Fruit fly (Drosophila melanogaster) whole organism, embryonic: Measurements from ENCODE around the gene mRpL13.
A peak's percentile ranks its signal among the peaks of the same experiment; 100 is the strongest.

ENCODE experiments used
- Abd-B ChIP-seq: fragments of 200-800 bp; sonication (Bioruptor generic); optimal IDR thresholded peaks from 2 replicates; lab custom pipeline; 2018; ENCODE audit warnings: missing biosample characterization, mild to moderate bottlenecking, missing genetic modification characterization, moderate library complexity
- Adf1 ChIP-seq: fragments of 200-800 bp; sonication (Bioruptor generic); IDR thresholded peaks from 2 replicates; pipeline ENCODE4 v1.3.6; 2022; ENCODE audit warnings: missing biosample characterization, missing genetic modification characterization
- CG10267 ChIP-seq: fragments of 200-800 bp; sonication (Bioruptor generic); optimal IDR thresholded peaks from 2 replicates; lab custom pipeline; 2018; ENCODE audit warnings: missing biosample characterization, mild to moderate bottlenecking, missing genetic modification characterization, moderate library complexity
- CG10321 ChIP-seq: fragments of 200-800 bp; sonication (Bioruptor generic); IDR thresholded peaks from 2 replicates; pipeline ENCODE4 v1.3.6; 2022; ENCODE audit warnings: missing biosample characterization, missing genetic modification characterization
- CG12236 ChIP-seq: fragments of 200-800 bp; sonication (Bioruptor generic); optimal IDR thresholded peaks from 2 replicates; lab custom pipeline; 2016; ENCODE audit warnings: missing biosample characterization, missing genetic modification characterization
- CG12769 ChIP-seq: fragments of 200-800 bp; sonication (Bioruptor generic); optimal IDR thresholded peaks from 2 replicates; lab custom pipeline; 2019; ENCODE audit warnings: missing biosample characterization, mild to moderate bottlenecking, missing genetic modification characterization, moderate library complexity
- CG14667 ChIP-seq: fragments of 200-800 bp; sonication (Bioruptor generic); IDR thresholded peaks from 2 replicates; pipeline ENCODE4 v1.3.6; 2022; ENCODE audit warnings: missing biosample characterization, missing genetic modification characterization
- CG14710 ChIP-seq: fragments of 200-800 bp; sonication (Bioruptor generic); optimal IDR thresholded peaks from 3 replicates; lab custom pipeline; 2019; ENCODE audit warnings: missing biosample characterization, mild to moderate bottlenecking, missing genetic modification characterization, moderate library complexity
- CG15011 ChIP-seq: fragments of 200-800 bp; sonication (Bioruptor generic); optimal IDR thresholded peaks from 3 replicates; lab custom pipeline; 2018; ENCODE audit warnings: missing biosample characterization, mild to moderate bottlenecking, missing genetic modification characterization
- CG15073 ChIP-seq: fragments of 200-800 bp; sonication (Bioruptor generic); optimal IDR thresholded peaks from 2 replicates; lab custom pipeline; 2016; ENCODE audit warnings: missing biosample characterization, missing genetic modification characterization
- CG15479 ChIP-seq: fragments of 200-800 bp; sonication (Bioruptor generic); optimal IDR thresholded peaks from 3 replicates; lab custom pipeline; 2019; ENCODE audit warnings: missing biosample characterization, mild to moderate bottlenecking, missing genetic modification characterization, moderate library complexity
- CG1603 ChIP-seq: fragments of 200-800 bp; sonication (Bioruptor generic); optimal IDR thresholded peaks from 2 replicates; lab custom pipeline; 2019; ENCODE audit warnings: missing biosample characterization, mild to moderate bottlenecking, missing genetic modification characterization, moderate library complexity
- CG16813 ChIP-seq: fragments of 200-800 bp; sonication (Bioruptor generic); IDR thresholded peaks from 3 replicates; pipeline ENCODE4 v1.3.6; 2022; ENCODE audit warnings: missing biosample characterization, missing genetic modification characterization; ENCODE audit not compliant: partially characterized antibody
- CG2678 ChIP-seq: fragments of 200-800 bp; sonication (Bioruptor generic); optimal IDR thresholded peaks from 3 replicates; lab custom pipeline; 2019; ENCODE audit warnings: missing biosample characterization, mild to moderate bottlenecking, missing genetic modification characterization, moderate library complexity
- CG3065 ChIP-seq: fragments of 200-800 bp; sonication (Bioruptor generic); optimal IDR thresholded peaks from 2 replicates; lab custom pipeline; 2016; ENCODE audit warnings: missing biosample characterization, missing genetic modification characterization
- CG4617 ChIP-seq: fragments of 200-800 bp; sonication (Bioruptor generic); optimal IDR thresholded peaks from 3 replicates; lab custom pipeline; 2016; ENCODE audit warnings: missing biosample characterization, missing genetic modification characterization, borderline replicate concordance
- CG4707 ChIP-seq: fragments of 200-800 bp; sonication (Bioruptor generic); optimal IDR thresholded peaks from 2 replicates; lab custom pipeline; 2018; ENCODE audit warnings: missing biosample characterization, mild to moderate bottlenecking, missing genetic modification characterization, moderate library complexity
- CG8281 ChIP-seq: fragments of 200-800 bp; sonication (Bioruptor generic); optimal IDR thresholded peaks from 2 replicates; lab custom pipeline; 2018; ENCODE audit warnings: missing biosample characterization, mild to moderate bottlenecking, missing genetic modification characterization, moderate library complexity
- D19B ChIP-seq: fragments of 200-800 bp; sonication (Bioruptor generic); optimal IDR thresholded peaks from 2 replicates; lab custom pipeline; 2017; ENCODE audit warnings: missing biosample characterization, mild to moderate bottlenecking, missing genetic modification characterization
- Fer2 ChIP-seq: fragments of 200-800 bp; sonication (Bioruptor generic); optimal IDR thresholded peaks from 2 replicates; lab custom pipeline; 2018; ENCODE audit warnings: missing biosample characterization, mild to moderate bottlenecking, missing genetic modification characterization, moderate library complexity
- Gsc ChIP-seq: fragments of 200-800 bp; sonication (Bioruptor generic); IDR thresholded peaks from 2 replicates; pipeline ENCODE4 v1.3.6; 2022; ENCODE audit warnings: missing biosample characterization, missing genetic modification characterization
- H15 ChIP-seq: fragments of 200-800 bp; sonication (Bioruptor generic); IDR thresholded peaks from 3 replicates; pipeline ENCODE4 v1.3.6; 2022; ENCODE audit warnings: missing biosample characterization, missing genetic modification characterization
- Hand ChIP-seq: fragments of 200-800 bp; sonication (Bioruptor generic); optimal IDR thresholded peaks from 2 replicates; lab custom pipeline; 2017; ENCODE audit warnings: mild to moderate bottlenecking, missing biosample characterization, missing genetic modification reagents, missing genetic modification characterization
- Hr39 ChIP-seq: fragments of >200 bp; optimal IDR thresholded peaks from 2 replicates; lab custom pipeline; 2017
- Jarid2 ChIP-seq: fragments of 200-800 bp; sonication (Bioruptor generic); optimal IDR thresholded peaks from 3 replicates; lab custom pipeline; 2017; ENCODE audit warnings: mild to moderate bottlenecking, missing biosample characterization, missing genetic modification reagents, missing genetic modification characterization
- MTF-1 ChIP-seq: fragments of 200-800 bp; sonication (Bioruptor generic); optimal IDR thresholded peaks from 2 replicates; lab custom pipeline; 2018; ENCODE audit warnings: missing biosample characterization, mild to moderate bottlenecking, missing genetic modification characterization, borderline replicate concordance
- Pdp1 ChIP-seq, 2 experiments: fragments of 200-800 bp; sonication (Bioruptor generic); optimal IDR thresholded peaks; 3 replicates each; lab custom pipeline; 2016; ENCODE audit warnings: missing biosample characterization in 2 of 2, missing genetic modification characterization in 2 of 2, mild to moderate bottlenecking in 1 of 2, moderate library complexity in 1 of 2
- Trl ChIP-seq, 3 experiments: fragments of >200 bp in 2 of 3; fragments of 200-800 bp in 1 of 3; sonication (Bioruptor generic) in 1 of 3; optimal IDR thresholded peaks; 2 replicates in 1 of 3; 3 replicates in 2 of 3; lab custom pipeline; 2016 to 2017; ENCODE audit warnings: missing biosample characterization in 1 of 3, missing genetic modification characterization in 1 of 3
- Vsx1 ChIP-seq: fragments of 200-800 bp; sonication (Bioruptor generic); optimal IDR thresholded peaks from 2 replicates; lab custom pipeline; 2017; ENCODE audit warnings: missing biosample characterization, mild to moderate bottlenecking, missing genetic modification characterization, missing genetic modification reagents
- abd-A ChIP-seq: fragments of 200-800 bp; sonication (Bioruptor generic); optimal IDR thresholded peaks from 3 replicates; lab custom pipeline; 2019; ENCODE audit warnings: missing biosample characterization, mild to moderate bottlenecking, missing genetic modification characterization, moderate library complexity
- bsh ChIP-seq, 2 experiments: fragments of 200-800 bp; sonication (Bioruptor generic); optimal IDR thresholded peaks; 2 replicates each; lab custom pipeline; 2017 to 2018; ENCODE audit warnings: mild to moderate bottlenecking in 2 of 2, missing biosample characterization in 2 of 2, missing genetic modification characterization in 2 of 2, moderate library complexity in 1 of 2
- cg ChIP-seq: fragments of 200-800 bp; sonication (Bioruptor generic); optimal IDR thresholded peaks from 3 replicates; lab custom pipeline; 2019; ENCODE audit warnings: missing biosample characterization, mild to moderate bottlenecking, missing genetic modification characterization, moderate library complexity
- chn ChIP-seq: fragments of 200-800 bp; sonication (Bioruptor generic); optimal IDR thresholded peaks from 2 replicates; lab custom pipeline; 2016; ENCODE audit warnings: missing biosample characterization, missing genetic modification characterization
- cwo ChIP-seq: fragments of 200-800 bp; sonication (Bioruptor generic); optimal IDR thresholded peaks from 3 replicates; lab custom pipeline; 2017; ENCODE audit warnings: missing biosample characterization, missing genetic modification characterization, mild to moderate bottlenecking, moderate library complexity, missing genetic modification reagents
- dati ChIP-seq: fragments of 200-800 bp; sonication (Bioruptor generic); IDR thresholded peaks from 2 replicates; pipeline ENCODE4 v1.3.6; 2022; ENCODE audit warnings: missing biosample characterization, missing genetic modification characterization
- fd102C ChIP-seq: fragments of 200-800 bp; sonication (Bioruptor generic); optimal IDR thresholded peaks from 2 replicates; lab custom pipeline; 2018; ENCODE audit warnings: missing biosample characterization, mild to moderate bottlenecking, missing genetic modification characterization, moderate library complexity
- fd64A ChIP-seq: fragments of 200-800 bp; sonication (Bioruptor generic); optimal IDR thresholded peaks from 3 replicates; lab custom pipeline; 2018; ENCODE audit warnings: missing biosample characterization, mild to moderate bottlenecking, missing genetic modification characterization
- ind ChIP-seq: fragments of 200-800 bp; sonication (Bioruptor generic); optimal IDR thresholded peaks from 3 replicates; lab custom pipeline; 2016; ENCODE audit warnings: missing biosample characterization, missing genetic modification characterization
- lab ChIP-seq: fragments of 200-800 bp; sonication (Bioruptor generic); optimal IDR thresholded peaks from 3 replicates; lab custom pipeline; 2017; ENCODE audit warnings: missing biosample characterization, missing genetic modification characterization, mild to moderate bottlenecking, moderate library complexity, missing genetic modification reagents
- maf-S ChIP-seq: fragments of 200-800 bp; sonication (Bioruptor generic); optimal IDR thresholded peaks from 2 replicates; lab custom pipeline; 2016; ENCODE audit warnings: missing biosample characterization, missing genetic modification characterization
- nmo ChIP-seq: fragments of 200-800 bp; sonication (Bioruptor generic); optimal IDR thresholded peaks from 2 replicates; lab custom pipeline; 2018; ENCODE audit warnings: missing biosample characterization, mild to moderate bottlenecking, missing genetic modification characterization, moderate library complexity
- oc ChIP-seq: fragments of 200-800 bp; sonication (Bioruptor generic); optimal IDR thresholded peaks from 2 replicates; lab custom pipeline; 2018; ENCODE audit warnings: missing biosample characterization, mild to moderate bottlenecking, missing genetic modification characterization, moderate library complexity
- pan ChIP-seq, 4 experiments: fragments of >200 bp in 3 of 4; fragments of 200-800 bp in 1 of 4; sonication (Bioruptor generic) in 1 of 4; optimal IDR thresholded peaks in 3 of 4; IDR thresholded peaks in 1 of 4; 2 replicates each; pipeline versions ENCODE4 v1.3.6 to Lab custom; 2017 to 2022; ENCODE audit warnings: missing biosample characterization in 2 of 4, missing genetic modification characterization in 2 of 4, mixed read lengths in 1 of 4
- pfk ChIP-seq: fragments of 200-800 bp; sonication (Bioruptor generic); optimal IDR thresholded peaks from 2 replicates; lab custom pipeline; 2018; ENCODE audit warnings: missing biosample characterization, mild to moderate bottlenecking, missing genetic modification characterization, moderate library complexity
- pzg ChIP-seq: fragments of 200-800 bp; sonication (Bioruptor generic); optimal IDR thresholded peaks from 3 replicates; lab custom pipeline; 2018; ENCODE audit warnings: missing biosample characterization, mild to moderate bottlenecking, missing genetic modification characterization, moderate library complexity
- row ChIP-seq: fragments of 200-800 bp; sonication (Bioruptor generic); IDR thresholded peaks from 3 replicates; pipeline ENCODE4 v1.3.6; 2022; ENCODE audit warnings: missing biosample characterization, missing genetic modification characterization
- schlank ChIP-seq: fragments of 200-800 bp; sonication (Bioruptor generic); optimal IDR thresholded peaks from 2 replicates; lab custom pipeline; 2018; ENCODE audit warnings: missing biosample characterization, mild to moderate bottlenecking, missing genetic modification characterization
- stc ChIP-seq: fragments of 200-800 bp; sonication (Bioruptor generic); IDR thresholded peaks from 2 replicates; pipeline ENCODE4 v1.3.6; 2022; ENCODE audit warnings: missing biosample characterization, missing genetic modification characterization
- tap ChIP-seq: fragments of 200-800 bp; optimal IDR thresholded peaks from 3 replicates; lab custom pipeline; 2019; ENCODE audit warnings: missing biosample characterization, mild to moderate bottlenecking, missing genetic modification characterization, moderate library complexity

mRpL13 gene

dm6 chr2L:18889311-18889710, 30.3 kb upstream of the mRpL13 start (continued):
- no peak for TF ChIP-seq Trl (optimal IDR thresholded peaks at IDR 0.05; lab: Kevin White, UChicago)
- TF ChIP-seq Trl (GFP tag; optimal IDR thresholded peaks at IDR 0.05; lab: Kevin White, UChicago) = no peak
- no peak for TF ChIP-seq chn
- TF ChIP-seq Adf1 = no peak
- TF ChIP-seq D19B (GFP tag; lab: Kevin White, UChicago) = no peak
- TF ChIP-seq fd102C (GFP tag; lab: Kevin White, UChicago) = no peak
- TF ChIP-seq CG12769 (tag; lab: Kevin White, UChicago) = no peak
- TF ChIP-seq tap (tag; lab: Kevin White, UChicago) = peak; percentile 13
- TF ChIP-seq lab (GFP tag; lab: Kevin White, UChicago) = peak; percentile 13
- no peak for TF ChIP-seq Pdp1 (GFP tag; optimal IDR thresholded peaks at IDR 0.05; lab: Kevin White, UChicago)
- TF ChIP-seq Gsc (GFP tag; lab: Robert Waterston, UW) = no peak
- peak; percentile 14 for TF ChIP-seq nmo
- no peak for TF ChIP-seq schlank (tag; lab: Kevin White, UChicago)
- TF ChIP-seq MTF-1 = no peak
- TF ChIP-seq CG15011 (GFP tag; lab: Kevin White, UChicago) = no peak
- no peak for TF ChIP-seq Abd-B (GFP tag; lab: Kevin White, UChicago)
- TF ChIP-seq Hand (GFP tag; lab: Kevin White, UChicago) = no peak
- no peak for TF ChIP-seq cg
- TF ChIP-seq pfk = no peak
- no peak for TF ChIP-seq ind (GFP tag; lab: Kevin White, UChicago)
- peak; percentile 18 for TF ChIP-seq CG14710 (tag; lab: Kevin White, UChicago)
- 0 out of 3 replicates have a peak, but pooled peaks have one; percentile 15 for TF ChIP-seq H15 (GFP tag; lab: Robert Waterston, UW)
- TF ChIP-seq CG4617 (GFP tag; lab: Kevin White, UChicago) = no peak
- no peak for TF ChIP-seq CG15073 (GFP tag; lab: Kevin White, UChicago)
- TF ChIP-seq pzg (GFP tag; lab: Kevin White, UChicago) = no peak
- no peak for TF ChIP-seq maf-S
- no peak for TF ChIP-seq abd-A (tag; lab: Kevin White, UChicago)
- peak in 1 of 2 experiments; percentile 53 for TF ChIP-seq bsh (GFP tag; optimal IDR thresholded peaks at IDR 0.05; lab: Kevin White, UChicago)
- TF ChIP-seq stc (GFP tag; lab: Robert Waterston, UW) = no peak
- TF ChIP-seq CG14667 (GFP tag; lab: Robert Waterston, UW) = no peak
- TF ChIP-seq CG3065 (GFP tag; lab: Kevin White, UChicago) = no peak
- peak; percentile 38 for TF ChIP-seq row
- TF ChIP-seq Vsx1 (GFP tag; lab: Kevin White, UChicago) = no peak
- no peak for TF ChIP-seq fd64A (GFP tag; lab: Kevin White, UChicago)
- TF ChIP-seq oc (tag; lab: Kevin White, UChicago) = no peak
- TF ChIP-seq CG10321 (GFP tag; lab: Robert Waterston, UW) = no peak
- no peak for TF ChIP-seq Jarid2 (GFP tag; lab: Kevin White, UChicago)
- no peak for TF ChIP-seq cwo (GFP tag; lab: Kevin White, UChicago)
- no peak for TF ChIP-seq CG8281 (tag; lab: Kevin White, UChicago)
- TF ChIP-seq CG4707 (GFP tag; lab: Kevin White, UChicago) = no peak
- no peak for TF ChIP-seq dati (GFP tag; lab: Robert Waterston, UW)
- no peak for TF ChIP-seq CG16813
- peak; percentile 12 for TF ChIP-seq CG1603 (tag; lab: Kevin White, UChicago)
- peak; percentile 18 for TF ChIP-seq CG2678 (tag; lab: Kevin White, UChicago)
- no peak for TF ChIP-seq CG15479
- TF ChIP-seq Hr39 = no peak
- no peak for TF ChIP-seq Fer2 (tag; lab: Kevin White, UChicago)
- peak; percentile 15 for TF ChIP-seq CG10267
- TF ChIP-seq pan (optimal IDR thresholded peaks at IDR 0.05; lab: Kevin White, UChicago) = no peak
- no peak for TF ChIP-seq pan (GFP tag; optimal IDR thresholded peaks at IDR 0.05 in 1 of 2, IDR thresholded peaks at IDR 0.05 in 1 of 2)
- no peak for TF ChIP-seq CG12236
